Worm (Caenorhabditis elegans): Measurements from ENCODE around the gene C02B4.3.

DNA sequence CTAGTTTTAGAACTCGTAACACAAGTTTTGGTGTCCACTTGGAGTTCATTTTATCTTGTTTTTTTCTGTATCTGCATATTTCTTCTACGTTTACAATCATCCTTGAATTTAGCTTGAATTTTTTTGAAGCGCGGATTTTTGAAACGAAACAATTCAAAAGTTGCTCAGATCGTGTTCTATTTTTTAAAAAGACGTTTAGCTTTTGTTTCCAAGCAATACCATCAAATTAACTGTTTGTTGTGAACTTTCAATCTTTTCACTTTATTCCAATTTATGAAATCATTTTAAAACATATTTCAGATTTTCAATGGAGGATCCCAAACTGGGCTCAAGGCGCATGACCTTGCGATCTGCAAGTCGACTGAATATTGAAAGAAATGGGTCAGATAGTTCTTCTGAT, 40.5 kb downstream of the C02B4.3 start, which contains the start of gene R09A8.2:
- no peak for TF ChIP-seq unc-62 (GFP tag; optimal IDR thresholded peaks at IDR 0.05)
- TF ChIP-seq lin-13 (GFP tag; optimal IDR thresholded peaks at IDR 0.05) = no peak
- TF ChIP-seq nhr-11 (tag; optimal IDR thresholded peaks at IDR 0.05) = no peak
- no peak for TF ChIP-seq efl-3 (GFP tag; optimal IDR thresholded peaks at IDR 0.05)
